Worm (Caenorhabditis elegans): ENCODE data around the gene C01G12.7.

The C01G12.7 gene

DNA sequence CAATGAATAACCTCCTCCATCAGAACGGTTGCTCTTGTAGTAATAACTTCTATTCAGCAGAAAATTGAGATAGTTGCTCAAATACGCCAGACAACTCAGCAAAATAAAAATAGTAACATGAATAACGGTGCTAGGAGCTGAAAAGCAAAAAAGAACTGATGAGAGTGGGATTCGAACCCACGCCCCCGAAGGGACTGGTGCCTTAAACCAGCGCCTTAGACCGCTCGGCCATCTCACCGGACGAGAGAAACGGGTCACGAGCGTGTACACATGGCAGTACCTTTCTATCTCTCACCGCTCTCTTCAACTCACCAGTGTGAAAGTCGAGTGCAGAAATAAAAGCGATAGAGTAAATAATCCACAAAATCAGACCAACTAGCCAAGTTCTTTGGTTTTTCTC lies 43.5 kb upstream of the C01G12.7 start (continued):
- no peak for TF ChIP-seq ztf-22 (GFP tag; optimal IDR thresholded peaks at IDR 0.05)
- TF ChIP-seq lir-1 (GFP tag; conservative IDR thresholded peaks at IDR 0.05), result no peak
- TF ChIP-seq egrh-3 (GFP tag; IDR thresholded peaks at IDR 0.05), result peak; percentile 30; the same call in 1 of the 2 replicates
- TF ChIP-seq lsl-1 (GFP tag; optimal IDR thresholded peaks at IDR 0.05), result no peak
- no peak for TF ChIP-seq lag-1 (GFP tag; IDR thresholded peaks at IDR 0.05)
- TF ChIP-seq ztf-18 (tag; optimal IDR thresholded peaks at IDR 0.05), result no peak
- no peak for TF ChIP-seq lin-54 (GFP tag; optimal IDR thresholded peaks at IDR 0.05)
- no peak for TF ChIP-seq F10E7.11 (tag; optimal IDR thresholded peaks at IDR 0.05)
- no peak for TF ChIP-seq Y79H2A.3 (GFP tag; conservative IDR thresholded peaks at IDR 0.05)
- TF ChIP-seq F57A8.1 (GFP tag; optimal IDR thresholded peaks at IDR 0.05), result no peak
- no peak for TF ChIP-seq ama-1 (optimal IDR thresholded peaks at IDR 0.05)
- TF ChIP-seq ama-1 (GFP tag; optimal IDR thresholded peaks at IDR 0.05), result no peak
- no peak for TF ChIP-seq bed-1 (GFP tag; IDR thresholded peaks at IDR 0.05)
- peak; percentile 16; the same call in 1 of the 2 replicates for TF ChIP-seq D2030.7 (GFP tag; IDR thresholded peaks at IDR 0.05)
- TF ChIP-seq ceh-100 (GFP tag; IDR thresholded peaks at IDR 0.05), result no peak
- TF ChIP-seq F39B2.1 (GFP tag; IDR thresholded peaks at IDR 0.05), result no peak
- peak; percentile 16 for TF ChIP-seq K12H6.12 (tag; optimal IDR thresholded peaks at IDR 0.05)
- TF ChIP-seq ceh-91 (GFP tag; IDR thresholded peaks at IDR 0.05), result peak; percentile 19; the same call in 1 of the 2 replicates
- 0 out of 2 replicates have a peak, but pooled peaks have one; percentile 36 for TF ChIP-seq attf-3 (GFP tag; conservative IDR thresholded peaks at IDR 0.05)
- TF ChIP-seq ztf-25 (GFP tag; IDR thresholded peaks at IDR 0.05), result peak; percentile 68; the same call in 1 of the 2 replicates
- TF ChIP-seq Y95B8A.8 (GFP tag; IDR thresholded peaks at IDR 0.05), result no peak
- TF ChIP-seq ztf-28 (GFP tag; IDR thresholded peaks at IDR 0.05), result no peak
- no peak for TF ChIP-seq atf-7 (tag; optimal IDR thresholded peaks at IDR 0.05)
- TF ChIP-seq tlf-1 (GFP tag; optimal IDR thresholded peaks at IDR 0.05), result no peak
- no peak for TF ChIP-seq unc-130 (GFP tag; optimal IDR thresholded peaks at IDR 0.05)
- TF ChIP-seq ekl-4 (GFP tag; IDR thresholded peaks at IDR 0.05), result no peak
- TF ChIP-seq K11D2.4 (GFP tag; IDR thresholded peaks at IDR 0.05), result 0 out of 2 replicates have a peak, but pooled peaks have one; percentile 22
- no peak for TF ChIP-seq xnd-1 (tag; optimal IDR thresholded peaks at IDR 0.05)
- no peak for TF ChIP-seq snpc-3.4 (tag; optimal IDR thresholded peaks at IDR 0.05)
- TF ChIP-seq akir-1 (GFP tag; optimal IDR thresholded peaks at IDR 0.05), result no peak
- no peak for TF ChIP-seq F57C9.4 (tag; optimal IDR thresholded peaks at IDR 0.05)
- no peak for TF ChIP-seq pha-4 (tag; optimal IDR thresholded peaks at IDR 0.05)
- TF ChIP-seq nhr-90 (tag; optimal IDR thresholded peaks at IDR 0.05), result peak; percentile 43
- peak; percentile 32 for TF ChIP-seq ZK185.1 (tag; optimal IDR thresholded peaks at IDR 0.05; ENCODE audit: poor library complexity, severe bottlenecking)
- TF ChIP-seq aptf-2 (GFP tag; conservative IDR thresholded peaks at IDR 0.05), result no peak
- no peak for TF ChIP-seq ccch-3 (GFP tag; optimal IDR thresholded peaks at IDR 0.05)
- peak; percentile 35; the same call in 1 of the 2 replicates for TF ChIP-seq C06A6.2 (GFP tag; conservative IDR thresholded peaks at IDR 0.05)
- TF ChIP-seq ceh-40 (GFP tag; IDR thresholded peaks at IDR 0.05), result no peak
- no peak for TF ChIP-seq Y53G8AR.9 (GFP tag; conservative IDR thresholded peaks at IDR 0.05)
- TF ChIP-seq tbp1 (GFP tag; optimal IDR thresholded peaks at IDR 0.05), result peak; percentile 93
- TF ChIP-seq snpc-1.3 (tag; optimal IDR thresholded peaks at IDR 0.05; ENCODE audit: insufficient read depth), result no peak
- no peak for TF ChIP-seq cebp-2 (GFP tag; IDR thresholded peaks at IDR 0.05)
- TF ChIP-seq F33H1.4 (GFP tag; IDR thresholded peaks at IDR 0.05), result no peak
- TF ChIP-seq ztf-6 (GFP tag; IDR thresholded peaks at IDR 0.05), result no peak
- no peak for TF ChIP-seq fkh-3 (tag; optimal IDR thresholded peaks at IDR 0.05)
- peak; percentile 20 for TF ChIP-seq ceh-27 (GFP tag; optimal IDR thresholded peaks at IDR 0.05)
- no peak for TF ChIP-seq F49E8.2 (tag; optimal IDR thresholded peaks at IDR 0.05; ENCODE audit: insufficient read depth)
- TF ChIP-seq rcor-1 (GFP tag; IDR thresholded peaks at IDR 0.05), result no peak
- no peak for TF ChIP-seq bed-2 (GFP tag; IDR thresholded peaks at IDR 0.05)

All from whole organism, young adult.